Worm (Caenorhabditis elegans) whole organism, L1 larva: ENCODE data around the gene srt-39.
A peak's percentile ranks its signal among the peaks of the same experiment; 100 is the strongest.

Source experiments
- egl-13 ChIP-seq: sonication (generic microtip); optimal IDR thresholded peaks from 2 replicates; lab custom pipeline; 2016; ENCODE audit warnings: missing genotype, missing genetic modification reagents, missing genetic modification characterization, missing compliant biosample characterization
- isw-1 ChIP-seq: fragments of 200-800 bp; sonication (Bioruptor generic); IDR thresholded peaks from 2 replicates; pipeline ENCODE4 v1.3.6; 2022; ENCODE audit warnings: missing genetic modification characterization, missing compliant biosample characterization
- lsy-2 ChIP-seq, 2 experiments: fragments of 150-350 bp; optimal IDR thresholded peaks; 2 replicates each; lab custom pipeline; 2014; ENCODE audit warnings: missing biosample characterization in 2 of 2, missing genetic modification characterization in 2 of 2
- nhr-11 ChIP-seq: fragments of 150-350 bp; optimal IDR thresholded peaks from 2 replicates; lab custom pipeline; 2014; ENCODE audit warnings: missing biosample characterization, missing genetic modification characterization
- nhr-12 ChIP-seq: sonication (generic microtip); optimal IDR thresholded peaks from 2 replicates; lab custom pipeline; 2017; ENCODE audit warnings: missing biosample characterization, missing genetic modification characterization
- unc-30 ChIP-seq: sonication (generic microtip); optimal IDR thresholded peaks from 2 replicates; lab custom pipeline; 2017; ENCODE audit warnings: missing biosample characterization, missing genetic modification characterization
- ztf-11 ChIP-seq, 2 experiments: sonication (generic microtip); optimal IDR thresholded peaks; 2 replicates each; lab custom pipeline; 2016 to 2017; ENCODE audit warnings: missing genetic modification characterization in 2 of 2, missing biosample characterization in 1 of 2, missing compliant biosample characterization in 1 of 2

DNA sequence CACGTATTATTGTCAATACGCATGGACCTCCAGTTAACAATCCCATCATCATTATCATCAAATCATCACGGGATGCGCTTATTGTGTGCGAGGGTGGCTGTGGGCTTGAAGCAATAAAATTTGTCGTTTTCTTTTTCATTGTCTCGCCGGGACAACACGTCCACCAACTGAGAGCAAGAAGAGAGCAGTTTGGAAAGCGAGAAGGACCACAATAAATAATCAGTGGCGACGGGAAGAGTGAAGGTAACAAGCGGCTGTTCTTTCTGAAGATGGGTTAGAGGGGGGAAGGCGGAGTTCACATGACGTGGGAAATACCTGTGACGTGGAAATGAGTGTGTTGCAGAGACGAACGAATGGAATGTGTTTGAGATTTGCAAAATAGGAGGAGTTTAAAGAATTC, 34.1 kb downstream of the srt-39 start:
- TF ChIP-seq ztf-11 (tag; optimal IDR thresholded peaks at IDR 0.05; lab: Kevin White, UChicago), result no peak
- no peak for TF ChIP-seq nhr-11 (tag; lab: Kevin White, UChicago)
- no peak for TF ChIP-seq unc-30
- TF ChIP-seq isw-1, result no peak
- TF ChIP-seq lsy-2 (tag; optimal IDR thresholded peaks at IDR 0.05; lab: Kevin White, UChicago), result peak; percentile 45 to 53
- no peak for TF ChIP-seq egl-13 (tag; lab: Kevin White, UChicago)
- no peak for TF ChIP-seq nhr-12
